Fruit fly (Drosophila melanogaster): ENCODE measurements around the gene CG18094.

CG18094 gene

dm6 chr2L:19480406-19481334 is 9.4 kb upstream of the CG18094 start (continued):
- TF ChIP-seq CG14860 (GFP tag; IDR thresholded peaks at IDR 0.05; ENCODE audit: partially characterized antibody): 0 out of 3 replicates have a peak, but pooled peaks have one; percentile 32
- no peak for TF ChIP-seq CG15514 (GFP tag; optimal IDR thresholded peaks at IDR 0.05)
- peak; percentile 43; the same call in 1 of the 2 replicates for TF ChIP-seq nerfin-2 (GFP tag; IDR thresholded peaks at IDR 0.05; ENCODE audit: partially characterized antibody)
- no peak for TF ChIP-seq sens-2 (GFP tag; IDR thresholded peaks at IDR 0.05)
- TF ChIP-seq Hr39 (optimal IDR thresholded peaks at IDR 0.05): peak; percentile 68
- TF ChIP-seq D (optimal IDR thresholded peaks at IDR 0.05): no peak
- TF ChIP-seq D (GFP tag; optimal IDR thresholded peaks at IDR 0.05): no peak
- no peak for TF ChIP-seq bcd (GFP tag; optimal IDR thresholded peaks at IDR 0.05)
- TF ChIP-seq tx (GFP tag; optimal IDR thresholded peaks at IDR 0.05): no peak
- TF ChIP-seq hkb (optimal IDR thresholded peaks at IDR 0.05): no peak
- peak; percentile 36; the same call in 1 of the 2 replicates for TF ChIP-seq hkb (GFP tag; IDR thresholded peaks at IDR 0.05)
- no peak for TF ChIP-seq CG17802 (tag; optimal IDR thresholded peaks at IDR 0.05)
- no peak for TF ChIP-seq NK7.1 (GFP tag; optimal IDR thresholded peaks at IDR 0.05)
- TF ChIP-seq Hey (tag; optimal IDR thresholded peaks at IDR 0.05): peak; percentile 17
- no peak for TF ChIP-seq ash1 (GFP tag; optimal IDR thresholded peaks at IDR 0.05)
- no peak for TF ChIP-seq CG14965 (GFP tag; optimal IDR thresholded peaks at IDR 0.05; ENCODE audit: borderline replicate concordance)
- TF ChIP-seq Lpt (GFP tag; optimal IDR thresholded peaks at IDR 0.05): no peak
- no peak for TF ChIP-seq NC2α (GFP tag; optimal IDR thresholded peaks at IDR 0.05)
- TF ChIP-seq crol (GFP tag; IDR thresholded peaks at IDR 0.05): peak; percentile 74
- TF ChIP-seq lola (GFP tag; optimal IDR thresholded peaks at IDR 0.05): peak in 1 of 3 experiments; percentile 53
- no peak for TF ChIP-seq CG9876 (GFP tag; optimal IDR thresholded peaks at IDR 0.05)
- no peak for TF ChIP-seq CG9932 (GFP tag; IDR thresholded peaks at IDR 0.05)
- no peak for TF ChIP-seq CG5953 (GFP tag; IDR thresholded peaks at IDR 0.05)
- peak; percentile 15 for TF ChIP-seq dmrt11E (tag; optimal IDR thresholded peaks at IDR 0.05)
- TF ChIP-seq ci (GFP tag; IDR thresholded peaks at IDR 0.05): no peak
- TF ChIP-seq Dll (GFP tag; IDR thresholded peaks at IDR 0.05; ENCODE audit: partially characterized antibody): 0 out of 4 replicates have a peak, but pooled peaks have one; percentile 15
- TF ChIP-seq PHDP (tag; optimal IDR thresholded peaks at IDR 0.05): no peak
- peak; percentile 93 for TF ChIP-seq nerfin-1 (tag; optimal IDR thresholded peaks at IDR 0.05)
- TF ChIP-seq CG13296 (GFP tag; optimal IDR thresholded peaks at IDR 0.05): no peak
- no peak for TF ChIP-seq CG11093 (GFP tag; IDR thresholded peaks at IDR 0.05)
- TF ChIP-seq CG13775 (GFP tag; optimal IDR thresholded peaks at IDR 0.05): no peak
- no peak for TF ChIP-seq CG6683 (GFP tag; optimal IDR thresholded peaks at IDR 0.05)
- 0 out of 3 replicates have a peak, but pooled peaks have one; percentile 20 for TF ChIP-seq Opbp (GFP tag; IDR thresholded peaks at IDR 0.05; ENCODE audit: partially characterized antibody)
- no peak for TF ChIP-seq eve (GFP tag; optimal IDR thresholded peaks at IDR 0.05)
- TF ChIP-seq ase (GFP tag; IDR thresholded peaks at IDR 0.05): no peak
- TF ChIP-seq CG6813 (GFP tag; optimal IDR thresholded peaks at IDR 0.05): no peak
- TF ChIP-seq CG9727 (GFP tag; optimal IDR thresholded peaks at IDR 0.05): no peak
- no peak for TF ChIP-seq Camta (GFP tag; optimal IDR thresholded peaks at IDR 0.05)
- 0 out of 2 replicates have a peak, but pooled peaks have one; percentile 27 for TF ChIP-seq sna (GFP tag; IDR thresholded peaks at IDR 0.05; ENCODE audit: partially characterized antibody)
- TF ChIP-seq seq (GFP tag; IDR thresholded peaks at IDR 0.05): no peak
- TF ChIP-seq lmd (GFP tag; IDR thresholded peaks at IDR 0.05): no peak
- no peak for TF ChIP-seq CG17612 (GFP tag; IDR thresholded peaks at IDR 0.05)
- no peak for TF ChIP-seq Nf-YB (GFP tag; optimal IDR thresholded peaks at IDR 0.05)
- TF ChIP-seq chinmo (GFP tag; IDR thresholded peaks at IDR 0.05; ENCODE audit: partially characterized antibody): 0 out of 4 replicates have a peak, but pooled peaks have one; percentile 15
- no peak for TF ChIP-seq CG18599 (GFP tag; optimal IDR thresholded peaks at IDR 0.05)
- no peak for TF ChIP-seq odd (GFP tag; optimal IDR thresholded peaks at IDR 0.05)
- no peak for TF ChIP-seq ind (GFP tag; optimal IDR thresholded peaks at IDR 0.05)
- TF ChIP-seq luna (GFP tag; optimal IDR thresholded peaks at IDR 0.05): no peak
